Worm (Caenorhabditis elegans) whole organism, late embryonic: ENCODE results near the gene Y102A5C.2.

Experiments used
- ama-1 ChIP-seq: fragments of 150-350 bp; optimal IDR thresholded peaks from 2 replicates; lab custom pipeline; 2014
- ceh-9 ChIP-seq: sonication (generic microtip); optimal IDR thresholded peaks from 2 replicates; lab custom pipeline; 2016; ENCODE audit warnings: mild to moderate bottlenecking, missing genetic modification characterization, inconsistent platforms, missing compliant biosample characterization
- dmd-4 ChIP-seq: sonication (generic microtip); optimal IDR thresholded peaks from 2 replicates; lab custom pipeline; 2016; ENCODE audit warnings: borderline replicate concordance, missing genetic modification characterization, missing compliant biosample characterization
- fax-1 ChIP-seq: sonication (generic microtip); optimal IDR thresholded peaks from 2 replicates; lab custom pipeline; 2016; ENCODE audit warnings: missing genotype, missing genetic modification characterization, missing compliant biosample characterization
- nhr-11 ChIP-seq: fragments of 150-350 bp; optimal IDR thresholded peaks from 2 replicates; lab custom pipeline; 2014; ENCODE audit warnings: missing biosample characterization, missing genetic modification characterization
- unc-86 ChIP-seq: sonication (generic microtip); optimal IDR thresholded peaks from 2 replicates; lab custom pipeline; 2016; ENCODE audit warnings: missing genetic modification characterization, missing compliant biosample characterization

ce11 chrV:16899355-16899754 is 19.2 kb upstream of the Y102A5C.2 start, which contains the start of gene fbxa-45:
- TF ChIP-seq nhr-11 (tag; lab: Kevin White, UChicago) (no peak), dmd-4 (tag; lab: Kevin White, UChicago) (no peak), ceh-9 (no peak), fax-1 (no peak), ama-1 (lab: Kevin White, UChicago) (no peak), unc-86 (no peak)
